Fruit fly (Drosophila melanogaster) whole organism, embryonic: ENCODE data around the gene Jhbp12.

Source experiments
- Bgb ChIP-seq: fragments of 200-800 bp; sonication (Bioruptor generic); IDR thresholded peaks from 2 replicates; pipeline ENCODE4 v1.3.6; 2022; ENCODE audit warnings: missing biosample characterization, missing genetic modification characterization; ENCODE audit not compliant: partially characterized antibody
- Blimp-1 ChIP-seq: fragments of 200-800 bp; sonication (Bioruptor generic); optimal IDR thresholded peaks from 3 replicates; lab custom pipeline; 2018; ENCODE audit warnings: missing biosample characterization, missing genetic modification characterization, mild to moderate bottlenecking, moderate library complexity, missing genetic modification reagents
- CG10565 ChIP-seq: fragments of 200-800 bp; sonication (Bioruptor generic); optimal IDR thresholded peaks from 3 replicates; lab custom pipeline; 2016; ENCODE audit warnings: missing biosample characterization, mild to moderate bottlenecking, missing genetic modification characterization
- CG10654 ChIP-seq: fragments of 200-800 bp; sonication (Bioruptor generic); optimal IDR thresholded peaks from 2 replicates; lab custom pipeline; 2016; ENCODE audit warnings: missing biosample characterization, missing genetic modification characterization
- CG11456 ChIP-seq: fragments of 200-800 bp; sonication (Bioruptor generic); IDR thresholded peaks from 3 replicates; pipeline ENCODE4 v1.3.6; 2022; ENCODE audit warnings: missing biosample characterization, missing genetic modification characterization
- CG1233 ChIP-seq: fragments of 200-800 bp; sonication (Bioruptor generic); optimal IDR thresholded peaks from 4 replicates; lab custom pipeline; 2018; ENCODE audit warnings: missing biosample characterization, mild to moderate bottlenecking, missing genetic modification characterization
- CG15011 ChIP-seq: fragments of 200-800 bp; sonication (Bioruptor generic); optimal IDR thresholded peaks from 3 replicates; lab custom pipeline; 2018; ENCODE audit warnings: missing biosample characterization, mild to moderate bottlenecking, missing genetic modification characterization
- CG18619 ChIP-seq: fragments of 200-800 bp; sonication (Bioruptor generic); optimal IDR thresholded peaks from 3 replicates; lab custom pipeline; 2017; ENCODE audit warnings: missing biosample characterization, mild to moderate bottlenecking, missing genetic modification characterization
- CG2120 ChIP-seq: fragments of 200-800 bp; sonication (Bioruptor generic); optimal IDR thresholded peaks from 3 replicates; lab custom pipeline; 2016; ENCODE audit warnings: missing biosample characterization, missing genetic modification characterization
- CG2199 ChIP-seq: fragments of 200-800 bp; sonication (Bioruptor generic); IDR thresholded peaks from 3 replicates; pipeline ENCODE4 v1.3.6; 2022; ENCODE audit warnings: missing biosample characterization, missing genetic modification characterization
- CG31224 ChIP-seq: fragments of 200-800 bp; sonication (Bioruptor generic); IDR thresholded peaks from 2 replicates; pipeline ENCODE4 v1.3.6; 2022; ENCODE audit warnings: missing biosample characterization, missing genetic modification characterization
- CG31388 ChIP-seq: fragments of 200-800 bp; sonication (Bioruptor generic); optimal IDR thresholded peaks from 2 replicates; lab custom pipeline; 2016; ENCODE audit warnings: missing biosample characterization, missing genetic modification characterization
- CG3726 ChIP-seq: fragments of 200-800 bp; sonication (Bioruptor generic); IDR thresholded peaks from 3 replicates; pipeline ENCODE4, ENCODE4 v1.3.6; 2022; ENCODE audit warnings: missing biosample characterization, missing genetic modification characterization
- CG3838 ChIP-seq: fragments of 200-800 bp; sonication (Bioruptor generic); optimal IDR thresholded peaks from 3 replicates; lab custom pipeline; 2016; ENCODE audit warnings: missing biosample characterization, missing genetic modification characterization
- CG4730 ChIP-seq: fragments of 200-800 bp; sonication (Bioruptor generic); IDR thresholded peaks from 2 replicates; pipeline ENCODE4 v1.3.6; 2022; ENCODE audit warnings: missing biosample characterization, missing genetic modification characterization
- CG8765 ChIP-seq: fragments of 200-800 bp; sonication (Bioruptor generic); IDR thresholded peaks from 2 replicates; pipeline ENCODE4 v1.3.6; 2022; ENCODE audit warnings: missing biosample characterization, missing genetic modification characterization
- CG8944 ChIP-seq: fragments of 200-800 bp; sonication (Bioruptor generic); optimal IDR thresholded peaks from 3 replicates; lab custom pipeline; 2016; ENCODE audit warnings: missing biosample characterization, missing genetic modification characterization
- CG9215 ChIP-seq: fragments of 200-800 bp; sonication (Bioruptor generic); IDR thresholded peaks from 2 replicates; pipeline ENCODE4 v1.3.6; 2022; ENCODE audit warnings: missing biosample characterization, missing genetic modification characterization
- CG9817 ChIP-seq: fragments of 200-800 bp; sonication (Bioruptor generic); optimal IDR thresholded peaks from 2 replicates; lab custom pipeline; 2018; ENCODE audit warnings: missing biosample characterization, mild to moderate bottlenecking, missing genetic modification characterization, moderate library complexity
- Dip3 ChIP-seq: fragments of 200-800 bp; sonication (Bioruptor generic); optimal IDR thresholded peaks from 3 replicates; lab custom pipeline; 2016; ENCODE audit warnings: missing biosample characterization, missing genetic modification characterization
- Eip74EF ChIP-seq, 2 experiments: fragments of 200-800 bp in 1 of 2; fragments of >200 bp in 1 of 2; sonication (Bioruptor generic) in 1 of 2; optimal IDR thresholded peaks; 2 replicates each; lab custom pipeline; 2017 to 2019; ENCODE audit warnings: missing biosample characterization in 2 of 2, missing genetic modification characterization in 2 of 2, mild to moderate bottlenecking in 1 of 2, moderate library complexity in 1 of 2
- HLH3B ChIP-seq: fragments of 200-800 bp; sonication (Bioruptor generic); IDR thresholded peaks from 2 replicates; pipeline ENCODE4 v1.3.6; 2022; ENCODE audit warnings: missing biosample characterization, missing genetic modification characterization
- Kr ChIP-seq: fragments of 200-800 bp; sonication (Bioruptor generic); optimal IDR thresholded peaks from 2 replicates; lab custom pipeline; 2017; ENCODE audit warnings: missing biosample characterization, mild to moderate bottlenecking, missing genetic modification characterization
- Lhr ChIP-seq: fragments of 200-800 bp; sonication (Bioruptor generic); optimal IDR thresholded peaks from 3 replicates; lab custom pipeline; 2017; ENCODE audit warnings: mild to moderate bottlenecking, missing biosample characterization, missing genetic modification reagents, missing genetic modification characterization
- Lpt ChIP-seq: fragments of >200 bp; optimal IDR thresholded peaks from 2 replicates; lab custom pipeline; 2018; ENCODE audit warnings: missing biosample characterization, missing genetic modification characterization
- Med ChIP-seq: fragments of 200-800 bp; sonication (Bioruptor generic); peaks from one replicate; lab custom pipeline; 2016; ENCODE audit warnings: missing biosample characterization, missing genetic modification characterization, mild to moderate bottlenecking, inconsistent platforms, moderate library complexity
- NC2α ChIP-seq: fragments of 200-800 bp; sonication (Bioruptor generic); optimal IDR thresholded peaks from 2 replicates; lab custom pipeline; 2016; ENCODE audit warnings: missing biosample characterization, missing genetic modification characterization
- NFAT ChIP-seq: fragments of 200-800 bp; sonication (Bioruptor generic); IDR thresholded peaks from 2 replicates; pipeline ENCODE4 v1.3.6; 2022; ENCODE audit warnings: missing biosample characterization, missing genetic modification characterization
- Neu2 ChIP-seq: fragments of 200-800 bp; sonication (Bioruptor generic); optimal IDR thresholded peaks from 3 replicates; lab custom pipeline; 2016; ENCODE audit warnings: missing biosample characterization, missing genetic modification characterization, borderline replicate concordance
- Nf-YB ChIP-seq: fragments of 200-800 bp; sonication (Bioruptor generic); optimal IDR thresholded peaks from 3 replicates; lab custom pipeline; 2019; ENCODE audit warnings: missing biosample characterization, mild to moderate bottlenecking, missing genetic modification characterization, moderate library complexity
- Ptx1 ChIP-seq: fragments of 200-800 bp; sonication (Bioruptor generic); IDR thresholded peaks from 2 replicates; pipeline ENCODE4 v1.3.6; 2022; ENCODE audit warnings: missing biosample characterization, missing genetic modification characterization
- Trl ChIP-seq, 3 experiments: fragments of >200 bp in 2 of 3; fragments of 200-800 bp in 1 of 3; sonication (Bioruptor generic) in 1 of 3; optimal IDR thresholded peaks; 2 replicates in 1 of 3; 3 replicates in 2 of 3; lab custom pipeline; 2016 to 2017; ENCODE audit warnings: missing biosample characterization in 1 of 3, missing genetic modification characterization in 1 of 3
- chm ChIP-seq: fragments of 200-800 bp; sonication (Bioruptor generic); IDR thresholded peaks from 2 replicates; pipeline ENCODE4 v1.3.6; 2022; ENCODE audit warnings: missing biosample characterization, missing genetic modification characterization
- corto ChIP-seq: fragments of 200-800 bp; sonication (Bioruptor generic); optimal IDR thresholded peaks from 2 replicates; lab custom pipeline; 2016; ENCODE audit warnings: missing biosample characterization, mild to moderate bottlenecking, missing genetic modification characterization, moderate library complexity
- dmrt11E ChIP-seq: fragments of 200-800 bp; sonication (Bioruptor generic); optimal IDR thresholded peaks from 3 replicates; lab custom pipeline; 2018; ENCODE audit warnings: missing biosample characterization, mild to moderate bottlenecking, missing genetic modification characterization, moderate library complexity
- dpn ChIP-seq, 2 experiments: fragments of 200-800 bp; sonication (Bioruptor generic); optimal IDR thresholded peaks; 3 replicates each; lab custom pipeline; 2016; ENCODE audit warnings: missing biosample characterization in 2 of 2, missing genetic modification characterization in 2 of 2
- en ChIP-seq: fragments of 200-800 bp; sonication (Bioruptor generic); optimal IDR thresholded peaks from 2 replicates; lab custom pipeline; 2016; ENCODE audit warnings: missing biosample characterization, missing genetic modification characterization
- hb ChIP-seq: fragments of 200-800 bp; sonication (Bioruptor generic); IDR thresholded peaks from 3 replicates; pipeline ENCODE4 v1.3.6; 2022; ENCODE audit warnings: missing biosample characterization, missing genetic modification characterization; ENCODE audit not compliant: partially characterized antibody
- ind ChIP-seq: fragments of 200-800 bp; sonication (Bioruptor generic); optimal IDR thresholded peaks from 3 replicates; lab custom pipeline; 2016; ENCODE audit warnings: missing biosample characterization, missing genetic modification characterization
- ken ChIP-seq: fragments of 200-800 bp; sonication (Bioruptor generic); IDR thresholded peaks from 3 replicates; pipeline ENCODE4 v1.3.6; 2022; ENCODE audit warnings: missing biosample characterization, missing genetic modification characterization
- lola ChIP-seq, 3 experiments: fragments of >200 bp in 2 of 3; fragments of 200-800 bp in 1 of 3; sonication (Bioruptor generic) in 1 of 3; optimal IDR thresholded peaks; 2 replicates each; lab custom pipeline; 2017 to 2019; ENCODE audit warnings: missing biosample characterization in 3 of 3, missing genetic modification characterization in 3 of 3, mild to moderate bottlenecking in 1 of 3, moderate library complexity in 1 of 3
- nom ChIP-seq: fragments of 200-800 bp; sonication (Bioruptor generic); optimal IDR thresholded peaks from 2 replicates; lab custom pipeline; 2017; ENCODE audit warnings: missing biosample characterization, missing genetic modification characterization, mild to moderate bottlenecking, moderate library complexity, missing genetic modification reagents
- ranshi ChIP-seq: fragments of 200-800 bp; sonication (Bioruptor generic); IDR thresholded peaks from 2 replicates; pipeline ENCODE4 v1.3.6; 2022; ENCODE audit warnings: missing biosample characterization, missing genetic modification characterization
- repo ChIP-seq: fragments of 200-800 bp; sonication (Bioruptor generic); optimal IDR thresholded peaks from 2 replicates; lab custom pipeline; 2016; ENCODE audit warnings: missing biosample characterization, missing genetic modification characterization
- sqz ChIP-seq: fragments of 200-800 bp; sonication (Bioruptor generic); optimal IDR thresholded peaks from 3 replicates; lab custom pipeline; 2018; ENCODE audit warnings: missing biosample characterization, mild to moderate bottlenecking, missing genetic modification characterization
- stc ChIP-seq: fragments of 200-800 bp; sonication (Bioruptor generic); IDR thresholded peaks from 2 replicates; pipeline ENCODE4 v1.3.6; 2022; ENCODE audit warnings: missing biosample characterization, missing genetic modification characterization
- sug ChIP-seq: fragments of 200-800 bp; optimal IDR thresholded peaks from 2 replicates; lab custom pipeline; 2019; ENCODE audit warnings: missing biosample characterization, mild to moderate bottlenecking, missing genetic modification characterization, moderate library complexity
- ttk ChIP-seq: fragments of 200-800 bp; sonication (Bioruptor generic); IDR thresholded peaks from 2 replicates; pipeline ENCODE4 v2.1.2; 2022; ENCODE audit warnings: missing biosample characterization, missing genetic modification characterization
- usp ChIP-seq: fragments of >200 bp; optimal IDR thresholded peaks from 2 replicates; lab custom pipeline; 2017; ENCODE audit warnings: missing biosample characterization, missing genetic modification characterization
- wor ChIP-seq: fragments of 200-800 bp; sonication (Bioruptor generic); IDR thresholded peaks from 2 replicates; pipeline ENCODE4 v1.3.6; 2022; ENCODE audit warnings: missing biosample characterization, missing genetic modification characterization
- zfh1 ChIP-seq: fragments of 200-800 bp; sonication (Bioruptor generic); IDR thresholded peaks from 3 replicates; pipeline ENCODE4 v1.3.6; 2022; ENCODE audit warnings: missing biosample characterization, missing genetic modification characterization

Jhbp12 gene

dm6 chr3R:24565748-24566239 is 41.2 kb downstream of the Jhbp12 start (continued):
- TF ChIP-seq NFAT (no peak), NC2α (no peak), zfh1 (GFP tag; lab: Robert Waterston, UW) (no peak), CG31224 (no peak), CG10565 (GFP tag; lab: Kevin White, UChicago) (no peak), nom (GFP tag; lab: Kevin White, UChicago) (peak; percentile 59), Dip3 (GFP tag; lab: Kevin White, UChicago) (no peak), chm (GFP tag; lab: Robert Waterston, UW) (peak; percentile 91), CG9817 (tag; lab: Kevin White, UChicago) (no peak), Nf-YB (peak; percentile 41), CG2199 (no peak), CG9215 (GFP tag; lab: Robert Waterston, UW) (no peak), usp (GFP tag; lab: Kevin White, UChicago) (no peak), dmrt11E (tag; lab: Kevin White, UChicago) (peak; percentile 10), CG8944 (GFP tag; lab: Kevin White, UChicago) (no peak), CG3838 (peak; percentile 70), CG11456 (no peak), corto (GFP tag; lab: Kevin White, UChicago) (peak; percentile 72), sqz (GFP tag; lab: Kevin White, UChicago) (peak; percentile 60), ind (no peak), Ptx1 (GFP tag; lab: Robert Waterston, UW) (no peak), CG1233 (peak; percentile 26), lola (GFP tag; optimal IDR thresholded peaks at IDR 0.05; lab: Kevin White, UChicago) (peak in 1 of 3 experiments; percentile 7), Lpt (GFP tag; lab: Kevin White, UChicago) (no peak), wor (GFP tag; lab: Robert Waterston, UW) (no peak), Lhr (no peak), HLH3B (peak; percentile 45; the same call in 1 of the 2 replicates), ranshi (GFP tag; lab: Robert Waterston, UW) (no peak; the same call in 1 of the 2 replicates), repo (no peak), CG2120 (peak; percentile 43)

- peak; percentile 68 for TF ChIP-seq Med
- TF ChIP-seq sug (tag; lab: Kevin White, UChicago) = peak; percentile 11
- TF ChIP-seq Neu2 (GFP tag; lab: Kevin White, UChicago) = no peak
- TF ChIP-seq CG10654 (GFP tag; lab: Kevin White, UChicago) = no peak
- TF ChIP-seq stc (GFP tag; lab: Robert Waterston, UW) = 0 out of 2 replicates have a peak, but pooled peaks have one; percentile 15
- TF ChIP-seq CG8765 (GFP tag; lab: Robert Waterston, UW) = no peak
- no peak for TF ChIP-seq hb (GFP tag; lab: Robert Waterston, UW)
- no peak for TF ChIP-seq CG4730 (GFP tag; lab: Robert Waterston, UW)
- TF ChIP-seq Blimp-1 = peak; percentile 2
- TF ChIP-seq CG3726 (GFP tag; lab: Robert Waterston, UW) = no peak
- TF ChIP-seq Trl (optimal IDR thresholded peaks at IDR 0.05; lab: Kevin White, UChicago) = peak in 1 of 2 experiments; percentile 20
- TF ChIP-seq Trl (GFP tag; optimal IDR thresholded peaks at IDR 0.05; lab: Kevin White, UChicago) = no peak
- TF ChIP-seq ttk (GFP tag; lab: Robert Waterston, UW) = no peak
- TF ChIP-seq en = no peak
- no peak for TF ChIP-seq CG18619
- no peak for TF ChIP-seq CG15011 (GFP tag; lab: Kevin White, UChicago)
- no peak for TF ChIP-seq Lpt (GFP tag; lab: Kevin White, UChicago)
- no peak for TF ChIP-seq CG31388 (GFP tag; lab: Kevin White, UChicago)
- no peak for TF ChIP-seq ken
- no peak for TF ChIP-seq Kr (GFP tag; lab: Kevin White, UChicago)
- no peak for TF ChIP-seq dpn (GFP tag; optimal IDR thresholded peaks at IDR 0.05; lab: Kevin White, UChicago)
- TF ChIP-seq Eip74EF (GFP tag; optimal IDR thresholded peaks at IDR 0.05; lab: Kevin White, UChicago) = peak in 1 of 2 experiments; percentile 45
- no peak for TF ChIP-seq Bgb
Observed at dm6 chr3R:24566756-24567426, 42.3 kb downstream of the Jhbp12 start.
